Worm (Caenorhabditis elegans) whole organism, mixed stage, embryonic: ENCODE results near the gene scl-7.

Experiments
- M03D4.4 ChIP-seq: sonication (generic microtip); optimal IDR thresholded peaks from 2 replicates; lab custom pipeline; 2017; ENCODE audit warnings: mild to moderate bottlenecking, missing genetic modification characterization, missing compliant biosample characterization
- bed-3 ChIP-seq: fragments of 200-800 bp; sonication (Bioruptor generic); optimal IDR thresholded peaks from 3 replicates; lab custom pipeline; 2018; ENCODE audit warnings: mild to moderate bottlenecking, missing genetic modification characterization, moderate library complexity, missing compliant biosample characterization
- blmp-1 ChIP-seq: fragments of 150-350 bp; optimal IDR thresholded peaks from 2 replicates; lab custom pipeline; 2014; ENCODE audit warnings: missing biosample characterization, missing genetic modification characterization
- ceh-39 ChIP-seq: fragments of 150-350 bp; optimal IDR thresholded peaks from 2 replicates; lab custom pipeline; 2014; ENCODE audit warnings: missing biosample characterization, missing genetic modification characterization
- ceh-43 ChIP-seq: fragments of 200-800 bp; sonication (Bioruptor generic); optimal IDR thresholded peaks from 2 replicates; lab custom pipeline; 2018; ENCODE audit warnings: mild to moderate bottlenecking, missing genetic modification characterization, moderate library complexity, missing compliant biosample characterization
- ceh-83 ChIP-seq: fragments of 200-800 bp; sonication (Bioruptor generic); optimal IDR thresholded peaks from 2 replicates; lab custom pipeline; 2018; ENCODE audit warnings: mild to moderate bottlenecking, missing genetic modification characterization, missing compliant biosample characterization
- ces-1 ChIP-seq: fragments of 150-350 bp; optimal IDR thresholded peaks from 2 replicates; lab custom pipeline; 2014; ENCODE audit warnings: missing biosample characterization, missing genetic modification reagents, missing genetic modification characterization
- cnd-1 ChIP-seq: fragments of 200-800 bp; sonication (Bioruptor generic); optimal IDR thresholded peaks from 2 replicates; lab custom pipeline; 2018; ENCODE audit warnings: mild to moderate bottlenecking, missing genetic modification characterization, missing compliant biosample characterization
- drap-1 ChIP-seq: fragments of 200-800 bp; sonication (Bioruptor generic); optimal IDR thresholded peaks from 3 replicates; lab custom pipeline; 2018; ENCODE audit warnings: mild to moderate bottlenecking, missing genetic modification characterization, missing compliant biosample characterization
- elt-1 ChIP-seq: sonication (generic microtip); optimal IDR thresholded peaks from 2 replicates; lab custom pipeline; 2017; ENCODE audit warnings: missing genetic modification characterization, mild to moderate bottlenecking, missing compliant biosample characterization, antibody characterized with exemption, moderate library complexity, borderline replicate concordance; ENCODE audit not compliant: insufficient read depth
- elt-3 ChIP-seq: fragments of 150-350 bp; optimal IDR thresholded peaks from 2 replicates; lab custom pipeline; 2014; ENCODE audit warnings: missing biosample characterization, missing genetic modification characterization
- flh-1 ChIP-seq: fragments of 200-800 bp; sonication (Bioruptor generic); optimal IDR thresholded peaks from 2 replicates; lab custom pipeline; 2018; ENCODE audit warnings: mild to moderate bottlenecking, missing genetic modification characterization, moderate library complexity, missing compliant biosample characterization
- ham-2 ChIP-seq: fragments of 200-800 bp; sonication (Bioruptor generic); optimal IDR thresholded peaks from 2 replicates; lab custom pipeline; 2018; ENCODE audit warnings: mild to moderate bottlenecking, missing genetic modification characterization, missing compliant biosample characterization
- hlh-1 ChIP-seq: fragments of 150-350 bp; optimal IDR thresholded peaks from 2 replicates; lab custom pipeline; 2014; ENCODE audit warnings: missing biosample characterization, missing genetic modification reagents, missing genetic modification characterization
- lin-13 ChIP-seq: fragments of 150-350 bp; optimal IDR thresholded peaks from 2 replicates; lab custom pipeline; 2014; ENCODE audit warnings: missing biosample characterization, missing genetic modification characterization
- lin-32 ChIP-seq: fragments of 200-800 bp; sonication (Bioruptor generic); optimal IDR thresholded peaks from 2 replicates; lab custom pipeline; 2018; ENCODE audit warnings: mild to moderate bottlenecking, missing genetic modification characterization, missing compliant biosample characterization
- lsy-2 ChIP-seq: fragments of 150-350 bp; optimal IDR thresholded peaks from 2 replicates; lab custom pipeline; 2014; ENCODE audit warnings: missing biosample characterization, missing genetic modification characterization
- mab-5 ChIP-seq: fragments of 150-350 bp; optimal IDR thresholded peaks from 2 replicates; lab custom pipeline; 2014; ENCODE audit warnings: missing biosample characterization, missing genetic modification characterization
- mep-1 ChIP-seq: fragments of 150-350 bp; optimal IDR thresholded peaks from 2 replicates; lab custom pipeline; 2017; ENCODE audit warnings: missing biosample characterization, missing genetic modification reagents, missing genetic modification characterization, inconsistent platforms
- mls-2 ChIP-seq: sonication (generic microtip); optimal IDR thresholded peaks from 2 replicates; lab custom pipeline; 2016; ENCODE audit warnings: mild to moderate bottlenecking, missing genetic modification characterization, moderate library complexity, missing compliant biosample characterization
- nhr-12 ChIP-seq: fragments of 150-350 bp; optimal IDR thresholded peaks from 2 replicates; lab custom pipeline; 2014; ENCODE audit warnings: missing biosample characterization, missing genetic modification characterization
- nhr-2 ChIP-seq: fragments of 150-350 bp; optimal IDR thresholded peaks from 2 replicates; lab custom pipeline; 2014; ENCODE audit warnings: missing biosample characterization, missing genetic modification characterization
- nhr-237 ChIP-seq: fragments of 150-350 bp; optimal IDR thresholded peaks from 2 replicates; lab custom pipeline; 2014; ENCODE audit warnings: missing biosample characterization, missing genetic modification characterization
- nhr-28 ChIP-seq: fragments of 150-350 bp; optimal IDR thresholded peaks from 2 replicates; lab custom pipeline; 2014; ENCODE audit warnings: missing biosample characterization, missing genetic modification characterization
- nhr-76 ChIP-seq: sonication (generic microtip); optimal IDR thresholded peaks from 2 replicates; lab custom pipeline; 2017; ENCODE audit warnings: missing biosample characterization, missing genetic modification characterization
- pha-4 ChIP-seq: fragments of 150-350 bp; optimal IDR thresholded peaks from 2 replicates; lab custom pipeline; 2018; ENCODE audit warnings: missing biosample characterization, missing genetic modification reagents, missing genetic modification characterization
- sem-2 ChIP-seq: fragments of 200-800 bp; sonication (Bioruptor generic); optimal IDR thresholded peaks from 2 replicates; lab custom pipeline; 2018; ENCODE audit warnings: mild to moderate bottlenecking, missing genetic modification characterization, missing compliant biosample characterization
- snpc-4 ChIP-seq: fragments of 150-350 bp; optimal IDR thresholded peaks from 2 replicates; lab custom pipeline; 2014; ENCODE audit warnings: missing biosample characterization, missing genetic modification characterization
- sptf-1 ChIP-seq: sonication (generic microtip); optimal IDR thresholded peaks from 2 replicates; lab custom pipeline; 2017; ENCODE audit warnings: mild to moderate bottlenecking, missing genetic modification characterization, moderate library complexity, missing compliant biosample characterization
- tbx-8 ChIP-seq: fragments of 200-800 bp; sonication (Bioruptor generic); optimal IDR thresholded peaks from 2 replicates; lab custom pipeline; 2018; ENCODE audit warnings: mild to moderate bottlenecking, missing genetic modification characterization, moderate library complexity, missing compliant biosample characterization
- unc-120 ChIP-seq: sonication (generic microtip); optimal IDR thresholded peaks from 2 replicates; lab custom pipeline; 2017; ENCODE audit warnings: missing genetic modification characterization, missing compliant biosample characterization; ENCODE audit not compliant: poor library complexity, severe bottlenecking
- unc-39 ChIP-seq: fragments of 150-350 bp; optimal IDR thresholded peaks from 2 replicates; lab custom pipeline; 2014; ENCODE audit warnings: missing biosample characterization, missing genetic modification characterization
- unc-62 ChIP-seq: fragments of 150-350 bp; optimal IDR thresholded peaks from 2 replicates; lab custom pipeline; 2014; ENCODE audit warnings: missing biosample characterization, missing genetic modification reagents, missing genetic modification characterization
- zip-8 ChIP-seq: fragments of 150-350 bp; optimal IDR thresholded peaks from 2 replicates; lab custom pipeline; 2014; ENCODE audit warnings: missing biosample characterization, missing genetic modification characterization
- ztf-11 ChIP-seq: fragments of 150-350 bp; optimal IDR thresholded peaks from 2 replicates; lab custom pipeline; 2014; ENCODE audit warnings: missing biosample characterization, missing genetic modification characterization

The scl-7 gene

ce11 chrIV:13028746-13029673 is 41.2 kb upstream of the scl-7 start:
- no peak for TF ChIP-seq pha-4
- no peak for TF ChIP-seq cnd-1 (tag; lab: Kevin White, UChicago)
- TF ChIP-seq elt-1 (tag; lab: Kevin White, UChicago), result no peak
- TF ChIP-seq zip-8 (tag; lab: Kevin White, UChicago), result no peak
- TF ChIP-seq unc-39 (tag; lab: Kevin White, UChicago), result peak; percentile 93
- TF ChIP-seq ham-2 (GFP tag; lab: Kevin White, UChicago), result peak; percentile 2
- TF ChIP-seq nhr-28 (tag; lab: Kevin White, UChicago), result no peak
- TF ChIP-seq snpc-4 (tag; lab: Kevin White, UChicago), result no peak

- peak; percentile 93 for TF ChIP-seq cnd-1 (tag; lab: Kevin White, UChicago)
- no peak for TF ChIP-seq lsy-2
- TF ChIP-seq unc-39 (tag; lab: Kevin White, UChicago), result no peak
- no peak for TF ChIP-seq tbx-8 (GFP tag; lab: Kevin White, UChicago)
- TF ChIP-seq ceh-83 (GFP tag; lab: Kevin White, UChicago), result peak; percentile 60
- peak; percentile 50 for TF ChIP-seq unc-62 (GFP tag; lab: Kevin White, UChicago)
- TF ChIP-seq nhr-2, result peak; percentile 20
- TF ChIP-seq ham-2 (GFP tag; lab: Kevin White, UChicago), result peak; percentile 60
- TF ChIP-seq unc-120 (tag; lab: Kevin White, UChicago), result peak; percentile 48
- TF ChIP-seq ceh-43 (GFP tag; lab: Kevin White, UChicago), result no peak
- TF ChIP-seq nhr-237 (tag; lab: Kevin White, UChicago), result no peak
- peak; percentile 18 for TF ChIP-seq hlh-1
- TF ChIP-seq mls-2, result peak; percentile 46
- TF ChIP-seq nhr-28 (tag; lab: Kevin White, UChicago), result no peak
- TF ChIP-seq ces-1 (GFP tag; lab: Kevin White, UChicago), result peak; percentile 46
- no peak for TF ChIP-seq sem-2 (GFP tag; lab: Kevin White, UChicago)
- TF ChIP-seq lin-32 (GFP tag; lab: Kevin White, UChicago), result peak; percentile 73
- TF ChIP-seq blmp-1 (tag; lab: Kevin White, UChicago), result no peak
- TF ChIP-seq sptf-1 (tag; lab: Kevin White, UChicago), result peak; percentile 45
- TF ChIP-seq nhr-12 (tag; lab: Kevin White, UChicago), result peak; percentile 43
- no peak for TF ChIP-seq zip-8 (tag; lab: Kevin White, UChicago)
- no peak for TF ChIP-seq mep-1 (tag; lab: Kevin White, UChicago)
- TF ChIP-seq snpc-4 (tag; lab: Kevin White, UChicago), result no peak
- TF ChIP-seq ceh-39 (tag; lab: Kevin White, UChicago), result peak; percentile 1
- peak; percentile 40 for TF ChIP-seq drap-1
- TF ChIP-seq bed-3 (GFP tag; lab: Kevin White, UChicago), result no peak
- no peak for TF ChIP-seq ztf-11 (tag; lab: Kevin White, UChicago)
- TF ChIP-seq pha-4, result no peak
- peak; percentile 22 for TF ChIP-seq lin-13
- no peak for TF ChIP-seq mab-5
- TF ChIP-seq elt-1 (tag; lab: Kevin White, UChicago), result no peak
- peak; percentile 9 for TF ChIP-seq M03D4.4 (tag; lab: Kevin White, UChicago)
- no peak for TF ChIP-seq elt-3 (tag; lab: Kevin White, UChicago)
- no peak for TF ChIP-seq nhr-76
- no peak for TF ChIP-seq flh-1 (GFP tag; lab: Kevin White, UChicago)
Measured at ce11 chrIV:13029674-13030466, 40.4 kb upstream of the scl-7 start.
